Worm (Caenorhabditis elegans): ENCODE results near the gene ZK185.5.

The ZK185.5 gene

DNA sequence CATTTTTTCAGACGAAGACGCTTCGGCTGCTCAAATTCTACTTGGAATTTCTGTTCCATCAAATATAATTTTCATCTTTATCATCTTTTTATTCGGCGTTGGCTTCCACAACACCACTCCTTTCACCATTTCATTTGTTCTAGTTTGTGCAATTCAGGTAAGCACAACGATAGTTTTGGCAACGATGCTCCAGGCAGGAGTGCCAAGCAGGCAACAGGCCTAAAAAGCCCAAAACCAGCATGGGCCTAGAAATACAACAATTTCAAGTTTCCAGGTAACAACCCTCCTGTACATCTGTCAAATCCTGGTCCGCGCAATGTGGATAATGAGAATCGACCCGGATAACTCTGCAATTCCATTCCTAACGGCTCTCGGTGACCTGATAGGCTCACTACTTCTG, 4.5 kb downstream of the ZK185.5 start:
- no peak for TF ChIP-seq efl-1 (optimal IDR thresholded peaks at IDR 0.05)
- peak in 1 of 2 experiments; percentile 69 for TF ChIP-seq efl-1 (GFP tag; optimal IDR thresholded peaks at IDR 0.05 in 1 of 2)
- no peak for TF ChIP-seq nhr-47 (tag; optimal IDR thresholded peaks at IDR 0.05)

DNA sequence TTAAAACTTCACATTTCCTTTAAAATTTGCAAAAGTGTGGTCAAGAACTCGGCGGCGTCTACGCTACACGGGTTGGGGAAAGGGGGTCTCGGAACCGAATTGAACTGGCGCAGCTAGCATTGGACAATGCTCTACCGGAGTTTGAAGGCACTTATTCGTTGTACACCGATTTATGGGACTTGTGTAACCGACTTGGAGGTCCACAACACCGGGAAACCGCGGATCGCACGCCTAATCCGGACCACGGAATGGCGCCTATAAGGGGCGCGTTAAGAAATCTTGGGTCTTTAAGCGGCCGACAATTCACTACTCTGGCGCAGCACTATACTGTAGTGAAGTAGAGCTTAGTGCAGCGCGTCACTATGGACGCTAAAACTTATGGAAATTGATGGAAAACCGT, 7.0 kb downstream of the ZK185.5 start:
- TF ChIP-seq snpc-4 (tag; optimal IDR thresholded peaks at IDR 0.05), result peak; percentile 94
- TF ChIP-seq elt-2 (tag; optimal IDR thresholded peaks at IDR 0.05), result no peak
- peak; percentile 62 for TF ChIP-seq nhr-85 (tag)
- no peak for TF ChIP-seq nhr-19 (GFP tag; conservative IDR thresholded peaks at IDR 0.05)

DNA sequence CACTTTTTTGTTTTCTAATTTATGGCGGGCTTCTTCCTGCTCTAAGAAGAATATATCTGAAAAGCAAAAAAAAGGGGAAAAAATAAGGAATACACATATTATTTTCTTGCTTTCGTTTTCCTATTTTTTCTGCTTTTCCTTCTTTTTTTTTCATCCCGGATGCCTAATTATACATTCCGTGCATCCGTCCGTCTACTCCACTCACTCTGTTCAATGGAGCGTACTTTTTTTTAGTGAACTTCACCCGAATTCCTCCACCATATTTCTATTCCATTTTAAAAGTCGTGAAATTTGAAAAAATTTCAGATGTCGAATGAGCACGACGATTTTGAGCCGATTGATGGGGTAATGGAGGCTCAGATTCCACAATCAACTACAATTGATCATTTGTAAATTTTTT, 9.5 kb downstream of the ZK185.5 start, which contains the start of gene ZK185.2:
Gene ZK185.2, plus strand, starts transcription at position 301 of the 400 bp plus-strand sequence.
- TF ChIP-seq unc-62 (GFP tag; optimal IDR thresholded peaks at IDR 0.05) (no peak), snpc-4 (tag; optimal IDR thresholded peaks at IDR 0.05) (no peak), ceh-8 (GFP tag; optimal IDR thresholded peaks at IDR 0.05) (no peak), hlh-17 (GFP tag; optimal IDR thresholded peaks at IDR 0.05; ENCODE audit: borderline replicate concordance) (no peak), unc-30 (tag; optimal IDR thresholded peaks at IDR 0.05) (no peak), ces-1 (GFP tag; optimal IDR thresholded peaks at IDR 0.05) (no peak), nhr-76 (tag; optimal IDR thresholded peaks at IDR 0.05) (no peak), lin-15B (tag; optimal IDR thresholded peaks at IDR 0.05) (no peak), vab-15 (tag; optimal IDR thresholded peaks at IDR 0.05) (no peak), nhr-12 (tag; optimal IDR thresholded peaks at IDR 0.05) (no peak), fkh-4 (tag; optimal IDR thresholded peaks at IDR 0.05; ENCODE audit: borderline replicate concordance) (no peak), lin-14 (GFP tag; optimal IDR thresholded peaks at IDR 0.05) (no peak), unc-98 (GFP tag; IDR thresholded peaks at IDR 0.05) (no peak), C04F5.9 (tag; optimal IDR thresholded peaks at IDR 0.05) (no peak), lir-3 (tag; optimal IDR thresholded peaks at IDR 0.05; ENCODE audit: poor library complexity) (no peak), ceh-82 (tag; optimal IDR thresholded peaks at IDR 0.05) (no peak), nhr-237 (tag; optimal IDR thresholded peaks at IDR 0.05) (no peak), ceh-90 (tag; optimal IDR thresholded peaks at IDR 0.05) (no peak)

DNA sequence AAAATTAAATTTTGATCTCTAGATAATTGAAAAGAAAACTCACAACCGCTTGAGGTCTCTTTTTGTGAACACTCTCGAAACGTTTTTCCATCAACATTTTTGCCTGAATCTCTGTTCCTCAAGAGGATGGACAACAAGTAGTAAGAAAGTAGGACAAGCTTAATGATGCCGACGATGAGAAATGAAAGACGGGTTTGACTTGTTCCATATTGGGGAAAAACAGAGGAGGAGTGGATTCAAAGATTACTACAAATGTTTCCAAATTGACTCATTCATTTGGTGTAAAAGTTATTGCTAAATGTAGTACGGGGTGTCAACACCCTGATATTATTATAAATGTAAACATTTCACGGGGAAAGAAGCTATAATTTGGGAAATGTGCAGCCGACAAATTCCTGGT, 12.7 kb downstream of the ZK185.5 start, which contains the start of gene ZK185.4:
Gene ZK185.4, minus strand, starts transcription at position 101 of the 400 bp plus-strand sequence.
- TF ChIP-seq sptf-1 (tag; optimal IDR thresholded peaks at IDR 0.05) (no peak), hlh-4 (tag; optimal IDR thresholded peaks at IDR 0.05) (no peak), dpl-1 (GFP tag; optimal IDR thresholded peaks at IDR 0.05) (no peak), pag-3 (tag; optimal IDR thresholded peaks at IDR 0.05; ENCODE audit: borderline replicate concordance, insufficient read depth) (no peak), mep-1 (tag; optimal IDR thresholded peaks at IDR 0.05) (no peak), ceh-8 (GFP tag; optimal IDR thresholded peaks at IDR 0.05) (no peak), C04F5.9 (tag; optimal IDR thresholded peaks at IDR 0.05) (no peak), grh-1 (GFP tag; IDR thresholded peaks at IDR 0.05) (no peak), vab-15 (tag; optimal IDR thresholded peaks at IDR 0.05) (no peak), nhr-76 (tag; optimal IDR thresholded peaks at IDR 0.05) (no peak), ztf-11 (tag; optimal IDR thresholded peaks at IDR 0.05) (no peak), mef-2 (tag; optimal IDR thresholded peaks at IDR 0.05) (no peak), unc-130 (tag; optimal IDR thresholded peaks at IDR 0.05) (no peak), unc-62 (GFP tag; optimal IDR thresholded peaks at IDR 0.05) (no peak), nhr-84 (tag; optimal IDR thresholded peaks at IDR 0.05) (no peak), F16B12.6 (tag; optimal IDR thresholded peaks at IDR 0.05) (no peak), hlh-17 (GFP tag; optimal IDR thresholded peaks at IDR 0.05; ENCODE audit: borderline replicate concordance) (no peak), unc-30 (tag; optimal IDR thresholded peaks at IDR 0.05) (no peak), ces-1 (GFP tag; optimal IDR thresholded peaks at IDR 0.05) (no peak), ets-5 (GFP tag; IDR thresholded peaks at IDR 0.05) (no peak)
